Worm (Caenorhabditis elegans) whole organism, early embryonic: ENCODE measurements around the gene clc-9.
A peak's percentile ranks its signal among the peaks of the same experiment; 100 is the strongest.

ENCODE experiments used
- B0310.2 ChIP-seq: sonication (generic microtip); optimal IDR thresholded peaks from 2 replicates; lab custom pipeline; 2016; ENCODE audit warnings: mild to moderate bottlenecking, missing genetic modification characterization, missing compliant biosample characterization
- F13C5.2 ChIP-seq: sonication (generic microtip); optimal IDR thresholded peaks from 2 replicates; lab custom pipeline; 2017; ENCODE audit warnings: mild to moderate bottlenecking, missing genetic modification characterization, inconsistent platforms, missing compliant biosample characterization
- aly-1 ChIP-seq: sonication (generic microtip); optimal IDR thresholded peaks from 2 replicates; lab custom pipeline; 2016; ENCODE audit warnings: missing genetic modification characterization, missing compliant biosample characterization
- ama-1 ChIP-seq: fragments of 150-350 bp; optimal IDR thresholded peaks from 2 replicates; lab custom pipeline; 2014
- ceh-13 ChIP-seq: fragments of 200-800 bp; sonication (Bioruptor generic); optimal IDR thresholded peaks from 2 replicates; lab custom pipeline; 2018; ENCODE audit warnings: mild to moderate bottlenecking, missing genetic modification characterization, missing compliant biosample characterization
- ceh-36 ChIP-seq: sonication (generic microtip); optimal IDR thresholded peaks from 2 replicates; lab custom pipeline; 2016; ENCODE audit warnings: missing genetic modification characterization, inconsistent platforms, missing compliant biosample characterization
- ets-7 ChIP-seq: sonication (generic microtip); optimal IDR thresholded peaks from 2 replicates; lab custom pipeline; 2016; ENCODE audit warnings: missing genotype, missing genetic modification characterization, missing compliant biosample characterization
- flt-1 ChIP-seq: fragments of 200-800 bp; sonication (Bioruptor generic); IDR thresholded peaks from 2 replicates; pipeline ENCODE4 v1.3.6; 2022; ENCODE audit warnings: missing genetic modification characterization, missing compliant biosample characterization
- hmbx-1 ChIP-seq: sonication (generic microtip); optimal IDR thresholded peaks from 2 replicates; lab custom pipeline; 2016; ENCODE audit warnings: mild to moderate bottlenecking, missing genetic modification characterization, missing compliant biosample characterization
- hmg-4 ChIP-seq: fragments of 200-800 bp; sonication (Bioruptor generic); optimal IDR thresholded peaks from 2 replicates; lab custom pipeline; 2018; ENCODE audit warnings: mild to moderate bottlenecking, missing genetic modification characterization, missing compliant biosample characterization
- hnd-1 ChIP-seq: sonication (generic microtip); optimal IDR thresholded peaks from 2 replicates; lab custom pipeline; 2016; ENCODE audit warnings: missing genetic modification characterization, missing compliant biosample characterization
- pes-1 ChIP-seq: fragments of 200-800 bp; sonication (Bioruptor generic); IDR thresholded peaks from 2 replicates; pipeline ENCODE4 v1.3.6; 2022; ENCODE audit warnings: missing genetic modification reagents, missing genetic modification characterization, missing compliant biosample characterization
- scrt-1 ChIP-seq: fragments of 200-800 bp; sonication (Bioruptor generic); IDR thresholded peaks from 2 replicates; pipeline ENCODE4 v1.3.6; 2022; ENCODE audit warnings: missing genetic modification characterization, missing compliant biosample characterization
- sea-1 ChIP-seq: fragments of 200-800 bp; sonication (Bioruptor generic); conservative IDR thresholded peaks from 2 replicates; pipeline ENCODE4 v1.3.6; 2022; ENCODE audit warnings: missing genetic modification characterization, missing compliant biosample characterization
- tbx-11 ChIP-seq: fragments of 200-800 bp; sonication (Bioruptor generic); IDR thresholded peaks from 2 replicates; pipeline ENCODE4 v1.3.6; 2022; ENCODE audit warnings: missing genetic modification characterization, missing compliant biosample characterization
- tbx-37 ChIP-seq: fragments of 200-800 bp; sonication (Bioruptor generic); conservative IDR thresholded peaks from 2 replicates; pipeline ENCODE4 v1.3.6; 2022; ENCODE audit warnings: missing genetic modification reagents, missing genetic modification characterization, missing compliant biosample characterization
- tra-4 ChIP-seq: sonication (generic microtip); optimal IDR thresholded peaks from 2 replicates; lab custom pipeline; 2017; ENCODE audit warnings: missing genetic modification characterization, missing compliant biosample characterization

The clc-9 gene

ce11 chrIV:11110995-11111619, 1.6 kb upstream of the clc-9 start, which contains the start of gene rps-5:
Gene rps-5 (minus strand): TSS chrIV:11111045.
- TF ChIP-seq B0310.2 (tag; lab: Kevin White, UChicago) (no peak), ceh-36 (tag; lab: Kevin White, UChicago) (no peak), hmg-4 (no peak), hnd-1 (tag; lab: Kevin White, UChicago) (no peak), pes-1 (GFP tag; lab: Robert Waterston, UW) (no peak), aly-1 (tag; lab: Kevin White, UChicago) (no peak), tbx-11 (GFP tag; lab: Robert Waterston, UW) (no peak), F13C5.2 (no peak), ets-7 (tag; lab: Kevin White, UChicago) (no peak), tra-4 (tag; lab: Kevin White, UChicago) (no peak), tbx-37 (GFP tag; lab: Robert Waterston, UW) (no peak), scrt-1 (GFP tag; lab: Robert Waterston, UW) (no peak), flt-1 (GFP tag; lab: Robert Waterston, UW) (no peak)

DNA sequence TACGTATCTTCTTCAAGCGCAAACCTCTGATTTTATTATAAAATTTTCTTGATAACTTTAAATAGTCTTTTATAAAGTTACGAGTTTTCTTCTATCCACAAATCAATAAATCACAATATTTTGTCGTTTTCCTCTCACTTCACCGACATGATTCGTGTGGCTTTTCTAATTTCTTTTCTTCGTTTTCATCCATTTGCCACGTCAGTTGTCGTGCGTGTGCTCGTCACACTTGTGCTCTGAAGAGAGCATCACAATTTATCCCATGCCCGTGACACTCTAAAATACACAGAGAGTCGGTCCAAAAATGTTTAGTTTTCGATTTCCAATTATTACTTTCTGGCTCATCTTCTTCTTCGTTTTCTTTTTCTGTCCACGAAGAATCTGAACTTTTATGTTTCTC, 843 bp upstream of the clc-9 start:
- no peak for TF ChIP-seq ama-1
- no peak for TF ChIP-seq ceh-13 (GFP tag; lab: Kevin White, UChicago)
- no peak for TF ChIP-seq ets-7 (tag; lab: Kevin White, UChicago)

DNA sequence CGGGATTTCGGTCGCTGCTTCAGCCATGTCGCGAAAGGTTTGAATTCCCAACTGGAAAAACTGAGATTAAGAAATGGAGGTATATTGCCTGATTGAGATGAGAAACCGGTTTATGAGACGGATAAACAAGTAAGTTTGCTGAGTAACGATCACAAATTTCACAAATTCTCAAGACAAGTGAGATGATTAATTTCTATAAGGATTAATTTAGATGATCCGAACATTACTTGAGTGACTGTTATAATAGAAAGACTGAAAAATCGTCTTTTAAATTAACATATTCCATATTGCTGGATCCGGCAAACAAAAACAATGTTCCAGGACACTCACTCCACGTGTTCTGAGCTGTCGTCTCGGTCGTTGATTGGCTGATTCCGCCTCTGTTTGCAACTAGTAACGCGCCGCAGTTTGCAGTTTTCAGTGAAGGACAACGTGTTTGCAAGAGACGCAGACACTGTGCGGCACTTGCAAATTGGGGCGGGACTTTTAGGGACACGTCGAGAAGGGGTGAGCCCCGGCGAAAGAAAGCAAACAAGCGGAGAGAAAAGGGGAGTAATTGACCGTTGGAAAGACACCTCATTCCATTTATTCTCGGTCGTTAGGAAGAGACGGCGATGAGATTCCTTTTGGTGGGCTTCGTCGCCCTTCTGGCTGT, 6.2 kb downstream of the clc-9 start, which contains the start of the genes imp-2 and enpl-1:
imp-2 (minus strand) TSS at position 51 of the 655 bp plus-strand sequence.
enpl-1 (plus strand) TSS at position 462 of the 655 bp plus-strand sequence.
- 0 out of 2 replicates have a peak, but pooled peaks have one; percentile 36 for TF ChIP-seq flt-1 (GFP tag; lab: Robert Waterston, UW)
- TF ChIP-seq scrt-1 (GFP tag; lab: Robert Waterston, UW): no peak
- TF ChIP-seq B0310.2 (tag; lab: Kevin White, UChicago): no peak
- TF ChIP-seq aly-1 (tag; lab: Kevin White, UChicago): peak; percentile 60
- peak; percentile 86 for TF ChIP-seq F13C5.2
- TF ChIP-seq tbx-37 (GFP tag; lab: Robert Waterston, UW): no peak
- TF ChIP-seq ama-1: no peak
- peak; percentile 68 for TF ChIP-seq hmg-4
- no peak for TF ChIP-seq pes-1 (GFP tag; lab: Robert Waterston, UW)
- no peak for TF ChIP-seq hmbx-1 (tag; lab: Kevin White, UChicago)
- no peak for TF ChIP-seq ceh-13 (GFP tag; lab: Kevin White, UChicago)
- TF ChIP-seq ceh-36 (tag; lab: Kevin White, UChicago): no peak
- TF ChIP-seq ets-7 (tag; lab: Kevin White, UChicago): no peak
- no peak for TF ChIP-seq tbx-11 (GFP tag; lab: Robert Waterston, UW)
- TF ChIP-seq sea-1 (GFP tag; lab: Robert Waterston, UW): no peak

DNA sequence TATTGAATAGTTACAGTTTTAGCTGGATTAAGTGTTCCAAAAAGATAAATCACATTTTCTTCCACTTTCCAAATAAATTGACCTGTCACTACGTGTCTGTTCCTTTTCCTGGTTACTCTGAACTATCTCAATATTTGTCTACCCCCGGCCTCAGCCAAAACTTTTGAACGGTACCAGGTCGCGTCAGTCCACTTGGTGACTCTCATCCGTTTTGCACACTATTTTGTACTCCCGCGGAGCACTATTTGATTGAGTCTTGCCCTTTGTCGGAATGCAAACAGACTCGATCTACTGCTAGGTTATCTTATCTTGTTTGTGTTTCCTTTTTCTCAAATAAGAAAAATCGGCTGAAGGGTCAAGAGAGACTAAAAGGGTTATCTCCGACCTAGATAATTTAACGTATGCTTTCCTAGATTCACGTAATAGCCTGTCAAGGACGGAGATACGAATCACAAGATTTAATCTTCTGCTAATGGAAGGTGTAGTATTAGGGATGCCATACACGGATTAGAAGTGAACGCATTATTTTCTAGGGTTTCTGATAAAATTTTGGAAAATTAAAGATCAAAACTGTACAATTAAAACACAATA, 7.3 kb downstream of the clc-9 start:
- TF ChIP-seq ceh-13 (GFP tag; lab: Kevin White, UChicago) (no peak), hnd-1 (tag; lab: Kevin White, UChicago) (no peak), tra-4 (tag; lab: Kevin White, UChicago) (no peak), tbx-11 (GFP tag; lab: Robert Waterston, UW) (0 out of 2 replicates have a peak, but pooled peaks have one; percentile 51), hmbx-1 (tag; lab: Kevin White, UChicago) (no peak), B0310.2 (tag; lab: Kevin White, UChicago) (no peak), aly-1 (tag; lab: Kevin White, UChicago) (no peak)

- no peak for TF ChIP-seq tra-4 (tag; lab: Kevin White, UChicago)
- no peak for TF ChIP-seq flt-1 (GFP tag; lab: Robert Waterston, UW)
Measured at ce11 chrIV:11124674-11125073, 11.9 kb downstream of the clc-9 start, which contains the start of gene spo-11. Gene spo-11 (minus strand): TSS chrIV:11124862.

ce11 chrIV:11125200-11125599, 12.5 kb downstream of the clc-9 start:
- no peak for TF ChIP-seq ceh-36 (tag; lab: Kevin White, UChicago)
- TF ChIP-seq F13C5.2: peak; percentile 6

DNA sequence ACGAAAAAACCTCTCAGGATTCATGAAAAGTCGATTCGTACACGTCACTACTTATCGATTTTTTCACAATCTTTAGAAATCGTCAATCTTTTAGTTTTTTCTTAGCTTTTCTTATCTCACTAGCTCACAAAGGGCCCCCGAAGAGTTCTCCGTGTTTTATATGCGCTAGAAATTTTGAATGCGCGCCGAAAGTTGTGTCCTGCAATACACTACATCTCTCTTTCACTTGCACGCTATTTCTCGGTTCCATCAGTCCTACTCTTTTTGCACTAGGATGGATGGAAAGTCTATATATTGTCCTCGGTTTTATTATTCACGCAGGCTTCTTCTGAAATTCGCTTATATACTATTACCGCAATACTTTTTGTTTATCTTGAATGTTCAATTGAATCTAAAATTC, 12.9 kb downstream of the clc-9 start:
- no peak for TF ChIP-seq sea-1 (GFP tag; lab: Robert Waterston, UW)
- TF ChIP-seq aly-1 (tag; lab: Kevin White, UChicago): no peak
- TF ChIP-seq pes-1 (GFP tag; lab: Robert Waterston, UW): no peak
- no peak for TF ChIP-seq tbx-37 (GFP tag; lab: Robert Waterston, UW)
- no peak for TF ChIP-seq ceh-13 (GFP tag; lab: Kevin White, UChicago)
- no peak for TF ChIP-seq ets-7 (tag; lab: Kevin White, UChicago)
- no peak for TF ChIP-seq hmg-4
- TF ChIP-seq hnd-1 (tag; lab: Kevin White, UChicago): no peak
- TF ChIP-seq tbx-11 (GFP tag; lab: Robert Waterston, UW): no peak
- TF ChIP-seq hmbx-1 (tag; lab: Kevin White, UChicago): no peak
- TF ChIP-seq scrt-1 (GFP tag; lab: Robert Waterston, UW): no peak
- no peak for TF ChIP-seq ama-1
- no peak for TF ChIP-seq flt-1 (GFP tag; lab: Robert Waterston, UW)
- TF ChIP-seq B0310.2 (tag; lab: Kevin White, UChicago): no peak
- no peak for TF ChIP-seq tra-4 (tag; lab: Kevin White, UChicago)

DNA sequence TGAATTAATAATTGTTTCAGACTA, 13.1 kb downstream of the clc-9 start, which contains the start of gene swsn-4:
swsn-4 (plus strand) TSS at position 21 of the 24 bp plus-strand sequence.
- TF ChIP-seq B0310.2 (tag; lab: Kevin White, UChicago): no peak
- no peak for TF ChIP-seq hmg-4
- TF ChIP-seq aly-1 (tag; lab: Kevin White, UChicago): no peak
- no peak for TF ChIP-seq ceh-36 (tag; lab: Kevin White, UChicago)
- TF ChIP-seq ets-7 (tag; lab: Kevin White, UChicago): no peak
